Fruit fly (Drosophila melanogaster) whole organism, wandering third instar larva: ENCODE data around the gene CG14657.

Experiments used
- Abd-B ChIP-seq: fragments of >200 bp; optimal IDR thresholded peaks from 2 replicates; lab custom pipeline; 2017; ENCODE audit warnings: missing biosample characterization, missing genetic modification characterization
- CG32264 ChIP-seq: fragments of 200-800 bp; sonication (Bioruptor generic); optimal IDR thresholded peaks from 2 replicates; lab custom pipeline; 2016; ENCODE audit warnings: missing biosample characterization, missing genetic modification characterization
- CG9705 ChIP-seq: fragments of 200-800 bp; sonication (Bioruptor generic); optimal IDR thresholded peaks from 2 replicates; lab custom pipeline; 2018; ENCODE audit warnings: missing biosample characterization, mild to moderate bottlenecking, missing genetic modification characterization
- CrebA ChIP-seq: fragments of 200-800 bp; sonication (Bioruptor generic); optimal IDR thresholded peaks from 2 replicates; lab custom pipeline; 2016; ENCODE audit warnings: missing biosample characterization, mild to moderate bottlenecking, missing genetic modification characterization, borderline replicate concordance
- Dfd ChIP-seq: fragments of >200 bp; optimal IDR thresholded peaks from 2 replicates; lab custom pipeline; 2017; ENCODE audit warnings: missing biosample characterization, missing genetic modification characterization
- Dif ChIP-seq: fragments of 200-275, 200-300 bp; sonication (Bioruptor generic); optimal IDR thresholded peaks from 2 replicates; lab custom pipeline; 2018; ENCODE audit warnings: missing biosample characterization, missing genetic modification characterization; ENCODE audit not compliant: partially characterized antibody
- GATAd ChIP-seq: sonication (Bioruptor generic); optimal IDR thresholded peaks from 2 replicates; lab custom pipeline; 2016; ENCODE audit warnings: missing biosample characterization, missing genetic modification characterization
- HLH106 ChIP-seq: fragments of 200-800 bp; optimal IDR thresholded peaks from 3 replicates; lab custom pipeline; 2019; ENCODE audit warnings: missing biosample characterization, mild to moderate bottlenecking, missing genetic modification characterization, moderate library complexity
- Hnf4 ChIP-seq: fragments of 200-800 bp; sonication (Bioruptor generic); optimal IDR thresholded peaks from 2 replicates; lab custom pipeline; 2016; ENCODE audit warnings: missing biosample characterization, mild to moderate bottlenecking, missing genetic modification characterization
- Hr78 ChIP-seq: fragments of >200 bp; optimal IDR thresholded peaks from 2 replicates; lab custom pipeline; 2017; ENCODE audit warnings: missing biosample characterization, missing genetic modification characterization
- Hr83 ChIP-seq: fragments of 200-300 bp; sonication (Bioruptor generic); optimal IDR thresholded peaks from 2 replicates; lab custom pipeline; 2016; ENCODE audit warnings: missing biosample characterization, mild to moderate bottlenecking, missing genetic modification characterization, moderate library complexity; ENCODE audit not compliant: poor library complexity, severe bottlenecking
- Jra ChIP-seq: sonication (Bioruptor generic); optimal IDR thresholded peaks from 2 replicates; lab custom pipeline; 2016; ENCODE audit warnings: missing biosample characterization, missing genetic modification characterization
- Mio ChIP-seq: sonication (Bioruptor generic); optimal IDR thresholded peaks from 2 replicates; lab custom pipeline; 2016; ENCODE audit warnings: missing biosample characterization, missing genetic modification characterization
- Myc ChIP-seq: fragments of >200 bp; optimal IDR thresholded peaks from 2 replicates; lab custom pipeline; 2017
- N ChIP-seq: fragments of >200 bp; optimal IDR thresholded peaks from 2 replicates; lab custom pipeline; 2018; ENCODE audit warnings: missing biosample characterization, missing external identifiers, missing genetic modification characterization
- OdsH ChIP-seq: fragments of 200-800 bp; sonication (Bioruptor generic); optimal IDR thresholded peaks from 2 replicates; lab custom pipeline; 2016; ENCODE audit warnings: missing biosample characterization, mild to moderate bottlenecking, missing genetic modification characterization
- Rel ChIP-seq, 2 experiments: fragments of 200-800 bp; sonication (Bioruptor generic) in 1 of 2; optimal IDR thresholded peaks; 2 replicates in 1 of 2; 3 replicates in 1 of 2; lab custom pipeline; 2016 to 2019; ENCODE audit warnings: mild to moderate bottlenecking in 2 of 2, missing biosample characterization in 2 of 2, missing genetic modification characterization in 2 of 2, moderate library complexity in 1 of 2
- Sp1 ChIP-seq: fragments of 200-800 bp; sonication (Bioruptor generic); optimal IDR thresholded peaks from 3 replicates; lab custom pipeline; 2019; ENCODE audit warnings: missing biosample characterization, mild to moderate bottlenecking, missing genetic modification characterization, moderate library complexity
- Vsx2 ChIP-seq: fragments of 200-300, 225-300 bp; sonication (Bioruptor generic); optimal IDR thresholded peaks from 2 replicates; lab custom pipeline; 2018; ENCODE audit warnings: missing biosample characterization, missing genetic modification characterization; ENCODE audit not compliant: partially characterized antibody
- br ChIP-seq: fragments of 200-800 bp; sonication (Bioruptor generic); optimal IDR thresholded peaks from 2 replicates; lab custom pipeline; 2016; ENCODE audit warnings: missing biosample characterization, missing genetic modification characterization
- brk ChIP-seq: fragments of 200-800 bp; sonication (Bioruptor generic); optimal IDR thresholded peaks from 2 replicates; lab custom pipeline; 2016; ENCODE audit warnings: missing biosample characterization, mild to moderate bottlenecking, missing genetic modification characterization
- dl ChIP-seq, 2 experiments: fragments of 175-275, 200-275 bp in 1 of 2; fragments of 200-275 bp in 1 of 2; sonication (Bioruptor generic); optimal IDR thresholded peaks; lab custom pipeline; 2018; ENCODE audit warnings: mild to moderate bottlenecking in 2 of 2, missing biosample characterization in 2 of 2, missing genetic modification characterization in 2 of 2, moderate library complexity in 2 of 2; ENCODE audit not compliant: partially characterized antibody in 2 of 2, insufficient read depth in 1 of 2
- dmrt93B ChIP-seq: fragments of 200-800 bp; sonication (Bioruptor generic); optimal IDR thresholded peaks from 2 replicates; lab custom pipeline; 2018; ENCODE audit warnings: missing biosample characterization, mild to moderate bottlenecking, missing genetic modification characterization
- dsf ChIP-seq: sonication (Bioruptor generic); optimal IDR thresholded peaks from 2 replicates; lab custom pipeline; 2016; ENCODE audit warnings: missing biosample characterization, missing genetic modification characterization, borderline replicate concordance
- ey ChIP-seq: fragments of 200-800 bp; sonication (Bioruptor generic); optimal IDR thresholded peaks from 2 replicates; lab custom pipeline; 2016; ENCODE audit warnings: missing biosample characterization, missing genetic modification characterization
- foxo ChIP-seq, 2 experiments: fragments of 200-800 bp; sonication (Bioruptor generic); optimal IDR thresholded peaks; 2 replicates in 1 of 2; 3 replicates in 1 of 2; lab custom pipeline; 2016 to 2017; ENCODE audit warnings: missing biosample characterization in 2 of 2, missing genetic modification characterization in 2 of 2
- fru ChIP-seq: fragments of 200-800 bp; sonication (Bioruptor generic); optimal IDR thresholded peaks from 3 replicates; lab custom pipeline; 2016; ENCODE audit warnings: missing biosample characterization, mild to moderate bottlenecking, missing genetic modification characterization
- h ChIP-seq: fragments of 200-800 bp; sonication (Bioruptor generic); optimal IDR thresholded peaks from 3 replicates; lab custom pipeline; 2016; ENCODE audit warnings: missing biosample characterization, mild to moderate bottlenecking, missing genetic modification characterization
- jim ChIP-seq: fragments of 175-275, 200-325 bp; sonication (Bioruptor generic); optimal IDR thresholded peaks from 2 replicates; lab custom pipeline; 2016; ENCODE audit warnings: missing biosample characterization, mild to moderate bottlenecking, missing genetic modification characterization
- lola ChIP-seq: fragments of >200 bp; optimal IDR thresholded peaks from 2 replicates; lab custom pipeline; 2017; ENCODE audit warnings: missing biosample characterization, missing genetic modification characterization
- pan ChIP-seq: fragments of >200 bp; optimal IDR thresholded peaks from 2 replicates; lab custom pipeline; 2017
- psq ChIP-seq: fragments of 200-800 bp; sonication (Bioruptor generic); optimal IDR thresholded peaks from 3 replicates; lab custom pipeline; 2017; ENCODE audit warnings: missing biosample characterization, mild to moderate bottlenecking, missing genetic modification characterization, moderate library complexity
- rgr ChIP-seq: fragments of 200-800 bp; sonication (Bioruptor generic); optimal IDR thresholded peaks from 3 replicates; lab custom pipeline; 2016; ENCODE audit warnings: missing biosample characterization, mild to moderate bottlenecking, missing genetic modification characterization
- sage ChIP-seq: fragments of 200-800 bp; sonication (Bioruptor generic); optimal IDR thresholded peaks from 2 replicates; lab custom pipeline; 2016; ENCODE audit warnings: missing biosample characterization, mild to moderate bottlenecking, missing genetic modification characterization
- sv ChIP-seq: fragments of 200-800 bp; sonication (Bioruptor generic); optimal IDR thresholded peaks from 3 replicates; lab custom pipeline; 2016; ENCODE audit warnings: missing biosample characterization, missing genetic modification characterization
- tai ChIP-seq: sonication (Bioruptor generic); optimal IDR thresholded peaks from 2 replicates; lab custom pipeline; 2016; ENCODE audit warnings: missing biosample characterization, missing genetic modification characterization
- usp ChIP-seq: fragments of >200 bp; optimal IDR thresholded peaks from 2 replicates; lab custom pipeline; 2017; ENCODE audit warnings: missing biosample characterization, missing genetic modification characterization
- woc ChIP-seq: sonication (Bioruptor generic); optimal IDR thresholded peaks from 2 replicates; lab custom pipeline; 2016; ENCODE audit warnings: missing biosample characterization, mild to moderate bottlenecking, missing genetic modification characterization

CG14657 gene

dm6 chr3R:4807582-4807981, 13.7 kb downstream of the CG14657 start:
- no peak for TF ChIP-seq Mio (GFP tag; lab: Kevin White, UChicago)
- no peak for TF ChIP-seq foxo (GFP tag; optimal IDR thresholded peaks at IDR 0.05; lab: Kevin White, UChicago)
- no peak for TF ChIP-seq ey (GFP tag; lab: Kevin White, UChicago)
- TF ChIP-seq Jra (GFP tag; lab: Kevin White, UChicago) = no peak
- TF ChIP-seq woc (GFP tag; lab: Kevin White, UChicago) = no peak
- no peak for TF ChIP-seq sv
- peak; percentile 50 for TF ChIP-seq Dif
- TF ChIP-seq CG9705 (GFP tag; lab: Kevin White, UChicago) = no peak
- TF ChIP-seq OdsH = no peak
- no peak for TF ChIP-seq pan (lab: Kevin White, UChicago)
- TF ChIP-seq dmrt93B (GFP tag; lab: Kevin White, UChicago) = no peak
- TF ChIP-seq dl (GFP tag; optimal IDR thresholded peaks at IDR 0.05; lab: Kevin White, UChicago; ENCODE audit: insufficient read depth in 1 of 2, partially characterized antibody in 2 of 2) = peak; percentile 25 to 30
- no peak for TF ChIP-seq GATAd
- no peak for TF ChIP-seq sage
- TF ChIP-seq Dfd (GFP tag; lab: Kevin White, UChicago) = no peak

DNA sequence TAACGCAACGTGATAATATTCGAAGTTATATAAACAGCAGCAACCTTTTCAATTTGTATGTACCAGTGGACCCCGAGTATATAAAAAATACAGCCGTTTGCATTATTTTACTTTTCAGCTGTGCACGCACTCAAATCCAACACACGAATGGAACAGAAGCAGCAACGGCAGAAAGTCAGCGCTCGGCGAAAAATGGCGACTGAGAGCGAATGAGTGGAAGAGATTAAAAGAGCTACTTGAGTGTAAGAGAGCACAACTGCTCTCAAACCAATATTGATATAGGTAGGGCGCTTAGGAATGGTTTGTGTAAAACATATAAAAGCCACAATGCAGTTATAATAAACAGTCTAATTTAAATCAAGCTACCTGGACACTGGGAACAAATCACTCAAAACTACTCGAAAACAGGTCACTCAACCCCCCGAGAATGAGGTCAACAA, 14.9 kb downstream of the CG14657 start:
- TF ChIP-seq Myc (lab: Kevin White, UChicago) = no peak
- no peak for TF ChIP-seq N (GFP tag; lab: Kevin White, UChicago)
- TF ChIP-seq jim (GFP tag; lab: Kevin White, UChicago) = no peak
- peak; percentile 42 for TF ChIP-seq OdsH
- no peak for TF ChIP-seq dmrt93B (GFP tag; lab: Kevin White, UChicago)
- TF ChIP-seq Sp1 (GFP tag; lab: Kevin White, UChicago) = peak; percentile 66
- peak; percentile 69 for TF ChIP-seq psq (GFP tag; lab: Kevin White, UChicago)
- TF ChIP-seq lola = no peak
- no peak for TF ChIP-seq woc (GFP tag; lab: Kevin White, UChicago)
- TF ChIP-seq rgr = peak; percentile 42
- TF ChIP-seq Dif = peak; percentile 89
- peak; percentile 76 to 80 for TF ChIP-seq dl (GFP tag; optimal IDR thresholded peaks at IDR 0.05; lab: Kevin White, UChicago; ENCODE audit: insufficient read depth in 1 of 2, partially characterized antibody in 2 of 2)
- peak; percentile 18 for TF ChIP-seq Hnf4 (GFP tag; lab: Kevin White, UChicago)
- peak; percentile 66 for TF ChIP-seq sage
- TF ChIP-seq foxo (GFP tag; optimal IDR thresholded peaks at IDR 0.05; lab: Kevin White, UChicago) = peak; percentile 12 to 63
- TF ChIP-seq h (GFP tag; lab: Kevin White, UChicago) = peak; percentile 74
- TF ChIP-seq usp (GFP tag; lab: Kevin White, UChicago) = no peak
- no peak for TF ChIP-seq Mio (GFP tag; lab: Kevin White, UChicago)
- peak; percentile 36 for TF ChIP-seq CrebA
- TF ChIP-seq br = peak; percentile 4
- no peak for TF ChIP-seq HLH106
- no peak for TF ChIP-seq Rel (GFP tag; optimal IDR thresholded peaks at IDR 0.05; lab: Kevin White, UChicago)
- peak; percentile 43 for TF ChIP-seq Rel (tag; optimal IDR thresholded peaks at IDR 0.05; lab: Kevin White, UChicago)
- TF ChIP-seq CG9705 (GFP tag; lab: Kevin White, UChicago) = no peak
- TF ChIP-seq Hr83 (GFP tag; lab: Kevin White, UChicago) = peak; percentile 80
- peak; percentile 22 for TF ChIP-seq Vsx2 (GFP tag; lab: Kevin White, UChicago)
- TF ChIP-seq GATAd = no peak
- peak; percentile 10 for TF ChIP-seq fru (GFP tag; lab: Kevin White, UChicago)
- TF ChIP-seq Dfd (GFP tag; lab: Kevin White, UChicago) = no peak
- TF ChIP-seq tai (GFP tag; lab: Kevin White, UChicago) = peak; percentile 59
- TF ChIP-seq ey (GFP tag; lab: Kevin White, UChicago) = peak; percentile 7
- no peak for TF ChIP-seq pan (lab: Kevin White, UChicago)
- no peak for TF ChIP-seq Jra (GFP tag; lab: Kevin White, UChicago)
- TF ChIP-seq Abd-B (GFP tag; lab: Kevin White, UChicago) = no peak
- TF ChIP-seq Hr78 (GFP tag; lab: Kevin White, UChicago) = no peak
- TF ChIP-seq brk = no peak
- TF ChIP-seq CG32264 (GFP tag; lab: Kevin White, UChicago) = peak; percentile 19
- peak; percentile 42 for TF ChIP-seq sv
- peak; percentile 49 for TF ChIP-seq dsf
